Fruit fly (Drosophila melanogaster) Kc167 (cell line): Measurements from ENCODE around the gene AstC-R1.

Experiments used
- Myc ChIP-seq: fragments of >200 bp; optimal IDR thresholded peaks from 2 replicates; lab custom pipeline; 2017; ENCODE audit warnings: missing external identifiers
- h ChIP-seq: fragments of >200 bp; optimal IDR thresholded peaks from 3 replicates; lab custom pipeline; 2018; ENCODE audit warnings: missing external identifiers
- psq ChIP-seq: fragments of >200 bp; optimal IDR thresholded peaks from 2 replicates; lab custom pipeline; 2017; ENCODE audit warnings: missing external identifiers
- ttk ChIP-seq: sonication (Bioruptor generic); optimal IDR thresholded peaks from 2 replicates; lab custom pipeline; 2017; ENCODE audit warnings: missing external identifiers

dm6 chr3L:18617893-18618577 is 58.0 kb downstream of the AstC-R1 start, which contains the start of the genes CG13380 and CG4174:
- TF ChIP-seq h (lab: Kevin White, UChicago) = no peak
- no peak for TF ChIP-seq psq (lab: Kevin White, UChicago)
- TF ChIP-seq ttk = no peak
- no peak for TF ChIP-seq Myc (lab: Kevin White, UChicago)
